Fruit fly (Drosophila melanogaster): ENCODE results near the gene Dhrs4.

Gene Dhrs4

DNA sequence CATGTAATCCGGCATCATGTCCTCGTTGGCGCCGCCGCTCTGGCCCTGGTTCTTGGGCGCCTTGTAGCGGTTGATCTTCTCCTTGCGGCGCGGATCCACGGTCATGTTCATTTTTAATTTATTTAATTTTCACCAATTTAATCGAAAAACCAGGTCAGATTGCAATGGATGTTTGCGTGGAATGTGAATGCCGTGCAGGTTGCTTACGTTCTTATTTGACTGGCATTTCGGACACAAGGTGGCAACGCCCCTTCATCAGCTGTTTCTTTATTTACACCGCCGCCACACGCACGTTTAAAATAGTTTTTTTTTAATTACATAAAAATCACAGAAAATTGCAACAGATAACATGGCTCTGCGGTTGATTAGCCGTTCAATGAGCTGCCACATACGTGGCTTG, 5.3 kb downstream of the Dhrs4 start, which contains the start of the genes CG10674 and CG4611 (continued):
- TF ChIP-seq kah (GFP tag; optimal IDR thresholded peaks at IDR 0.05), result no peak
- no peak for TF ChIP-seq Lpt (GFP tag; optimal IDR thresholded peaks at IDR 0.05)
- 0 out of 3 replicates have a peak, but pooled peaks have one; percentile 18 for TF ChIP-seq CG6791 (GFP tag; IDR thresholded peaks at IDR 0.05; ENCODE audit: partially characterized antibody)
- 0 out of 3 replicates have a peak, but pooled peaks have one; percentile 23 for TF ChIP-seq CG16813 (GFP tag; IDR thresholded peaks at IDR 0.05; ENCODE audit: partially characterized antibody)
- no peak for TF ChIP-seq CG8089 (GFP tag; optimal IDR thresholded peaks at IDR 0.05)
- peak; percentile 27; the same call in 1 of the 2 replicates for TF ChIP-seq Bgb (GFP tag; IDR thresholded peaks at IDR 0.05; ENCODE audit: partially characterized antibody)
- TF ChIP-seq CG34224 (GFP tag; IDR thresholded peaks at IDR 0.05; ENCODE audit: partially characterized antibody), result 0 out of 3 replicates have a peak, but pooled peaks have one; percentile 14
- TF ChIP-seq phol (tag; optimal IDR thresholded peaks at IDR 0.05), result peak; percentile 27
- peak; percentile 30; the same call in 1 of the 3 replicates for TF ChIP-seq knrl (GFP tag; IDR thresholded peaks at IDR 0.05; ENCODE audit: partially characterized antibody)
- peak; percentile 26 for TF ChIP-seq Ets97D (GFP tag; optimal IDR thresholded peaks at IDR 0.05)
- TF ChIP-seq CG1233 (GFP tag; optimal IDR thresholded peaks at IDR 0.05), result no peak

DNA sequence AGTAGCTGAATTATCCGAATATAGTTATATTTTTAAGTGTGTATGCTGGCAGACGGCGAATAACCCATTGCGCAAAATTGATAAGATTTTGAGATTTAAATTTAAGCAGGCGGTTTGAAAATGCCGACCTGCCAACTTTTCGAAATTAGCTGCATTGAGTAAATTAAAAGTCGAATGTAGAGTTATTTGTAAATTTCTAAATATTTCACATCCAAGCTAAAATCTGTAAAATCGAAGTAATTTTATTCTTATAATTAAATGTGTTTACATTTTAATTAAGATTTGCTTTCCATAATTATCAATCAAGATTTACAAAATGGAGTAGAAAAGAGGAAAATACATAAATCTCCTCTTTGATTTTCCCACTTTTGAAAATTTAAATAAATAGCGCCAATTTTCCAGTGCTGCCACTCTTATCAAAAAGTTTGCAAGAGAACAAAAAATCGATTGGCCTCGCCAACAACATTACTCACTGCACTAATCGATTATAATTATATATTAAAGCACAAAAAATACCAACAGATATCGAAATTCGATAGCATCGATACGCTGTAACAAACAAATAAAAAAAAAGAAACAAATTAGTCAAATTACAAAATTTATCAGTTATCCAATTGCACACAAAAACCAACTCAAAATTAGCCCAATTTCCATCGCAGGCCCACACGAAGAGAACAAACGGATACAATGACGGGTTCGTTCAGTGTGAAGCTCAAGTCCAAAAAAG, 7.6 kb downstream of the Dhrs4 start, which contains the start of gene Yod1:
Yod1 (plus strand) TSS at position 168 of the 727 bp plus-strand sequence.
- TF ChIP-seq CG16813 (GFP tag; IDR thresholded peaks at IDR 0.05; ENCODE audit: partially characterized antibody) (peak; percentile 64), dimm (GFP tag; IDR thresholded peaks at IDR 0.05) (no peak), vnd (GFP tag; IDR thresholded peaks at IDR 0.05; ENCODE audit: partially characterized antibody) (peak; percentile 79), crp (GFP tag; optimal IDR thresholded peaks at IDR 0.05) (peak in 1 of 2 experiments; percentile 11), CG14860 (GFP tag; IDR thresholded peaks at IDR 0.05; ENCODE audit: partially characterized antibody) (peak; percentile 62; the same call in 1 of the 3 replicates), ssp (GFP tag; IDR thresholded peaks at IDR 0.05) (no peak), CG5180 (GFP tag; optimal IDR thresholded peaks at IDR 0.05) (no peak), Doc3 (GFP tag; IDR thresholded peaks at IDR 0.05; ENCODE audit: partially characterized antibody) (peak; percentile 56; the same call in 2 of the 3 replicates), eyg (GFP tag; optimal IDR thresholded peaks at IDR 0.05) (no peak), E2f2 (GFP tag; IDR thresholded peaks at IDR 0.05) (peak; percentile 98), ap (GFP tag; IDR thresholded peaks at IDR 0.05) (no peak), CG17829 (tag; optimal IDR thresholded peaks at IDR 0.05) (peak; percentile 37), klu (GFP tag; IDR thresholded peaks at IDR 0.05) (no peak), CG12071 (GFP tag; optimal IDR thresholded peaks at IDR 0.05) (no peak), CG2678 (tag; optimal IDR thresholded peaks at IDR 0.05) (no peak), slp2 (GFP tag; optimal IDR thresholded peaks at IDR 0.05) (no peak), Dp (GFP tag; optimal IDR thresholded peaks at IDR 0.05) (peak; percentile 96), bab2 (GFP tag; optimal IDR thresholded peaks at IDR 0.05) (no peak), CG1529 (GFP tag; optimal IDR thresholded peaks at IDR 0.05) (no peak), CG15601 (tag; optimal IDR thresholded peaks at IDR 0.05) (peak; percentile 47), trem (tag; optimal IDR thresholded peaks at IDR 0.05) (peak; percentile 98), Myb (GFP tag; optimal IDR thresholded peaks at IDR 0.05) (peak; percentile 86), cad (GFP tag; optimal IDR thresholded peaks at IDR 0.05) (no peak), CG8924 (tag; optimal IDR thresholded peaks at IDR 0.05) (peak; percentile 40), CG2129 (GFP tag; IDR thresholded peaks at IDR 0.05; ENCODE audit: partially characterized antibody) (peak; percentile 21; the same call in 1 of the 2 replicates), Vsx1 (GFP tag; optimal IDR thresholded peaks at IDR 0.05) (peak; percentile 35), MESR4 (GFP tag; optimal IDR thresholded peaks at IDR 0.05) (peak; percentile 76), CG17361 (GFP tag; IDR thresholded peaks at IDR 0.05) (peak; percentile 32; the same call in 1 of the 3 replicates), ewg (GFP tag; optimal IDR thresholded peaks at IDR 0.05) (no peak), bbx (GFP tag; IDR thresholded peaks at IDR 0.05; ENCODE audit: partially characterized antibody) (peak; percentile 67), B-H1 (GFP tag; IDR thresholded peaks at IDR 0.05) (no peak), CoRest (tag; optimal IDR thresholded peaks at IDR 0.05) (peak; percentile 38), Hr78 (GFP tag; optimal IDR thresholded peaks at IDR 0.05) (peak in 1 of 2 experiments; percentile 65), rib (GFP tag; IDR thresholded peaks at IDR 0.05) (no peak), Trl (optimal IDR thresholded peaks at IDR 0.05) (no peak), Trl (GFP tag; optimal IDR thresholded peaks at IDR 0.05) (no peak)
